Fruit fly (Drosophila melanogaster): ENCODE measurements around the gene CG13293.

DNA sequence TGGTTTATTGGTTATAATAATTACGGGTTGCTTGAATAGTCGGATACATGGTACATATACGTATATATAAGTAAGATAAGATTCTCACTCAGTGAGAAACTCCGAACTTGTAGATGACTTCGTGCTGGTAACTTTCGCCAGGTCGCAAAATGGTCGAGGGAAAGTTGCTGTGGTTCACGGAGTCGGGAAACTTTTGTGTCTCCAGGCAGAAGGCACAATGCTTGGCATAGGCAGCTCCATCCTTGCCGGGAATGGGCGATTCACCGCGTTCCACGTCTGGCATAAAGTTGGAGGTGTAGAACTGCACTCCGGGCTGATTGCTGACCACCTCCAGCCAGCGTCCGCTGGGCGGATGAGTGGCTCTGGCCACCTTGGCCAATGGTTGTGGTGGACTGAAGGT is 10.5 kb downstream of the CG13293 start, which contains the start of gene CG10469:
- TF ChIP-seq CG7045 (GFP tag; optimal IDR thresholded peaks at IDR 0.05) (no peak), cic (GFP tag; optimal IDR thresholded peaks at IDR 0.05) (no peak), CG7101 (tag; optimal IDR thresholded peaks at IDR 0.05) (no peak), CG1620 (GFP tag; optimal IDR thresholded peaks at IDR 0.05) (no peak), Clk (GFP tag; optimal IDR thresholded peaks at IDR 0.05) (no peak), tj (GFP tag; optimal IDR thresholded peaks at IDR 0.05) (no peak), kay (GFP tag; ENCODE audit: borderline replicate concordance) (no peak), toe (GFP tag; optimal IDR thresholded peaks at IDR 0.05) (no peak), cnc (optimal IDR thresholded peaks at IDR 0.05) (no peak), pad (GFP tag; optimal IDR thresholded peaks at IDR 0.05) (no peak), Hr96 (GFP tag; optimal IDR thresholded peaks at IDR 0.05) (no peak), CG5204 (GFP tag; optimal IDR thresholded peaks at IDR 0.05) (no peak)
